Fruit fly (Drosophila melanogaster) whole organism, wandering third instar larva: ENCODE results near the gene Sry-beta.

ENCODE experiments used
- Abd-B ChIP-seq: fragments of >200 bp; optimal IDR thresholded peaks from 2 replicates; lab custom pipeline; 2017; ENCODE audit warnings: missing biosample characterization, missing genetic modification characterization
- CrebA ChIP-seq: fragments of 200-800 bp; sonication (Bioruptor generic); optimal IDR thresholded peaks from 2 replicates; lab custom pipeline; 2016; ENCODE audit warnings: missing biosample characterization, mild to moderate bottlenecking, missing genetic modification characterization, borderline replicate concordance
- Dif ChIP-seq: fragments of 200-275, 200-300 bp; sonication (Bioruptor generic); optimal IDR thresholded peaks from 2 replicates; lab custom pipeline; 2018; ENCODE audit warnings: missing biosample characterization, missing genetic modification characterization; ENCODE audit not compliant: partially characterized antibody
- Myc ChIP-seq: fragments of >200 bp; optimal IDR thresholded peaks from 2 replicates; lab custom pipeline; 2017
- fru ChIP-seq: fragments of 200-800 bp; sonication (Bioruptor generic); optimal IDR thresholded peaks from 3 replicates; lab custom pipeline; 2016; ENCODE audit warnings: missing biosample characterization, mild to moderate bottlenecking, missing genetic modification characterization
- psq ChIP-seq: fragments of 200-800 bp; sonication (Bioruptor generic); optimal IDR thresholded peaks from 3 replicates; lab custom pipeline; 2017; ENCODE audit warnings: missing biosample characterization, mild to moderate bottlenecking, missing genetic modification characterization, moderate library complexity
- sage ChIP-seq: fragments of 200-800 bp; sonication (Bioruptor generic); optimal IDR thresholded peaks from 2 replicates; lab custom pipeline; 2016; ENCODE audit warnings: missing biosample characterization, mild to moderate bottlenecking, missing genetic modification characterization
- usp ChIP-seq: fragments of >200 bp; optimal IDR thresholded peaks from 2 replicates; lab custom pipeline; 2017; ENCODE audit warnings: missing biosample characterization, missing genetic modification characterization

- TF ChIP-seq psq (GFP tag; lab: Kevin White, UChicago) = no peak
- TF ChIP-seq Myc (lab: Kevin White, UChicago) = no peak
- TF ChIP-seq fru (GFP tag; lab: Kevin White, UChicago) = no peak
- no peak for TF ChIP-seq Abd-B
- no peak for TF ChIP-seq usp (GFP tag; lab: Kevin White, UChicago)
- no peak for TF ChIP-seq CrebA
- TF ChIP-seq Dif (GFP tag; lab: Kevin White, UChicago) = no peak
- TF ChIP-seq sage (GFP tag; lab: Kevin White, UChicago) = no peak
Observed at dm6 chr3R:30059944-30060343, 20.4 kb downstream of the Sry-beta start.
